Fruit fly (Drosophila melanogaster) Kc167 (cell line): Measurements from ENCODE around the gene CG1146.

ENCODE experiments used
- Myc ChIP-seq: fragments of >200 bp; optimal IDR thresholded peaks from 2 replicates; lab custom pipeline; 2017; ENCODE audit warnings: missing external identifiers
- Sin3A ChIP-seq: fragments of >200 bp; optimal IDR thresholded peaks from 2 replicates; lab custom pipeline; 2018; ENCODE audit warnings: missing external identifiers
- h ChIP-seq: fragments of >200 bp; optimal IDR thresholded peaks from 3 replicates; lab custom pipeline; 2018; ENCODE audit warnings: missing external identifiers
- psq ChIP-seq: fragments of >200 bp; optimal IDR thresholded peaks from 2 replicates; lab custom pipeline; 2017; ENCODE audit warnings: missing external identifiers
- ttk ChIP-seq: sonication (Bioruptor generic); optimal IDR thresholded peaks from 2 replicates; lab custom pipeline; 2017; ENCODE audit warnings: missing external identifiers

dm6 chr3L:2532377-2532776, 43.8 kb downstream of the CG1146 start:
- TF ChIP-seq psq (lab: Kevin White, UChicago) (no peak), h (lab: Kevin White, UChicago) (no peak), ttk (lab: Kevin White, UChicago) (no peak), Sin3A (lab: Kevin White, UChicago) (no peak), Myc (lab: Kevin White, UChicago) (no peak)
